Worm (Caenorhabditis elegans): Measurements from ENCODE around the gene arrd-25.

DNA sequence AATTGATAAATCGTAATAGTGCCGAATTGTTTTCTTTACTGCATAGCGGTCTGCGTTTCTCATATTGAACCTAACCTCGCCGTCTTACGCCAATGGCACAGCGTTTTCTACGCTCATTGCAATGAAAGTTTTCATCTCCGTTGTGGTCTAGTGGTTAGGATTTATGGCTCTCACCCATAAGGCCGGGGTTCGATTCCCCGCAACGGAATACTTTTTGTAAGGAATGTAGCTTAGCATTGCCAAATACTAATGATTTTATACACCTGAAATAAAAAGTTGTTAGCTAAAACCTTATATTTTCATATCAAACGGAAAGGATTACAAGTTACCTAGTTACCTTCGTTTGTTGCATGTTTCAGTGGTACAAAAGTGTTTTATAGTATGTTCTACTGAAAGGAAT lies 17.8 kb upstream of the arrd-25 start:
- TF ChIP-seq ama-1 (optimal IDR thresholded peaks at IDR 0.05) (no peak), R02D3.7 (tag; optimal IDR thresholded peaks at IDR 0.05) (no peak), crh-2 (tag; optimal IDR thresholded peaks at IDR 0.05) (peak; percentile 83), ztf-4 (tag; optimal IDR thresholded peaks at IDR 0.05) (peak; percentile 67), nhr-23 (tag; optimal IDR thresholded peaks at IDR 0.05) (no peak), F13H6.1 (tag; optimal IDR thresholded peaks at IDR 0.05) (peak; percentile 79), egl-27 (tag; optimal IDR thresholded peaks at IDR 0.05) (peak; percentile 25), unc-55 (GFP tag; optimal IDR thresholded peaks at IDR 0.05) (peak; percentile 87)

Data from whole organism, L2 larva.